Fruit fly (Drosophila melanogaster) whole organism, embryonic: Measurements from ENCODE around the gene elB.
A peak's percentile ranks its signal among the peaks of the same experiment; 100 is the strongest.

Experiments
- Adf1 ChIP-seq: fragments of 200-800 bp; sonication (Bioruptor generic); IDR thresholded peaks from 2 replicates; pipeline ENCODE4 v1.3.6; 2022; ENCODE audit warnings: missing biosample characterization, missing genetic modification characterization
- CG10147 ChIP-seq: fragments of 200-800 bp; sonication (Bioruptor generic); optimal IDR thresholded peaks from 2 replicates; lab custom pipeline; 2019; ENCODE audit warnings: missing biosample characterization, mild to moderate bottlenecking, missing genetic modification characterization, moderate library complexity
- CG1024 ChIP-seq: fragments of 200-800 bp; sonication (Bioruptor generic); IDR thresholded peaks from 2 replicates; pipeline ENCODE4 v1.3.6; 2022; ENCODE audit warnings: missing biosample characterization, missing genetic modification characterization
- CG11247 ChIP-seq: fragments of 200-800 bp; sonication (Bioruptor generic); IDR thresholded peaks from 2 replicates; pipeline ENCODE4 v1.3.6; 2022; ENCODE audit warnings: missing biosample characterization, missing genetic modification characterization
- CG11695 ChIP-seq: fragments of 200-800 bp; sonication (Bioruptor generic); IDR thresholded peaks from 3 replicates; pipeline ENCODE4 v1.3.6; 2022; ENCODE audit warnings: missing biosample characterization, missing genetic modification characterization
- CG12219 ChIP-seq: fragments of 200-800 bp; sonication (Bioruptor generic); optimal IDR thresholded peaks from 3 replicates; lab custom pipeline; 2018; ENCODE audit warnings: missing biosample characterization, mild to moderate bottlenecking, missing genetic modification characterization
- CG12299 ChIP-seq: fragments of 200-800 bp; sonication (Bioruptor generic); optimal IDR thresholded peaks from 2 replicates; lab custom pipeline; 2018; ENCODE audit warnings: missing biosample characterization, mild to moderate bottlenecking, missing genetic modification characterization
- CG13123 ChIP-seq: fragments of 200-800 bp; sonication (Bioruptor generic); optimal IDR thresholded peaks from 2 replicates; lab custom pipeline; 2016; ENCODE audit warnings: missing biosample characterization, missing genetic modification characterization
- CG13424 ChIP-seq: fragments of 200-800 bp; sonication (Bioruptor generic); optimal IDR thresholded peaks from 2 replicates; lab custom pipeline; 2019; ENCODE audit warnings: missing biosample characterization, mild to moderate bottlenecking, missing genetic modification characterization, moderate library complexity
- CG13775 ChIP-seq: fragments of 200-800 bp; sonication (Bioruptor generic); optimal IDR thresholded peaks from 3 replicates; lab custom pipeline; 2017; ENCODE audit warnings: missing biosample characterization, mild to moderate bottlenecking, missing genetic modification characterization
- CG13894 ChIP-seq: fragments of 200-800 bp; sonication (Bioruptor generic); optimal IDR thresholded peaks from 3 replicates; lab custom pipeline; 2018; ENCODE audit warnings: missing biosample characterization, mild to moderate bottlenecking, missing genetic modification characterization, moderate library complexity
- CG15601 ChIP-seq: fragments of 200-800 bp; sonication (Bioruptor generic); optimal IDR thresholded peaks from 3 replicates; lab custom pipeline; 2019; ENCODE audit warnings: missing biosample characterization, mild to moderate bottlenecking, missing genetic modification characterization, moderate library complexity
- CG17361 ChIP-seq: fragments of 200-800 bp; sonication (Bioruptor generic); IDR thresholded peaks from 3 replicates; pipeline ENCODE4 v1.3.6; 2022; ENCODE audit warnings: missing biosample characterization, missing genetic modification characterization
- CG17385 ChIP-seq: fragments of 200-800 bp; sonication (Bioruptor generic); optimal IDR thresholded peaks from 3 replicates; lab custom pipeline; 2018; ENCODE audit warnings: missing biosample characterization, mild to moderate bottlenecking, missing genetic modification characterization
- CG17829 ChIP-seq: fragments of 200-800 bp; optimal IDR thresholded peaks from 2 replicates; lab custom pipeline; 2019; ENCODE audit warnings: missing biosample characterization, mild to moderate bottlenecking, missing genetic modification characterization, moderate library complexity
- CG18262 ChIP-seq: fragments of 200-800 bp; optimal IDR thresholded peaks from 3 replicates; lab custom pipeline; 2019; ENCODE audit warnings: missing biosample characterization, mild to moderate bottlenecking, missing genetic modification characterization, moderate library complexity
- CG18619 ChIP-seq: fragments of 200-800 bp; sonication (Bioruptor generic); optimal IDR thresholded peaks from 3 replicates; lab custom pipeline; 2017; ENCODE audit warnings: missing biosample characterization, mild to moderate bottlenecking, missing genetic modification characterization
- CG33213 ChIP-seq: fragments of 200-800 bp; sonication (Bioruptor generic); optimal IDR thresholded peaks from 3 replicates; lab custom pipeline; 2016; ENCODE audit warnings: missing biosample characterization, missing genetic modification characterization
- CG33557 ChIP-seq: fragments of 200-800 bp; sonication (Bioruptor generic); optimal IDR thresholded peaks from 2 replicates; lab custom pipeline; 2019; ENCODE audit warnings: missing biosample characterization, mild to moderate bottlenecking, missing genetic modification characterization, moderate library complexity
- CG4360 ChIP-seq: fragments of 200-800 bp; sonication (Bioruptor generic); IDR thresholded peaks from 2 replicates; pipeline ENCODE4 v1.3.6; 2022; ENCODE audit warnings: missing biosample characterization, missing genetic modification characterization
- CG4730 ChIP-seq: fragments of 200-800 bp; sonication (Bioruptor generic); IDR thresholded peaks from 2 replicates; pipeline ENCODE4 v1.3.6; 2022; ENCODE audit warnings: missing biosample characterization, missing genetic modification characterization
- CG6791 ChIP-seq: fragments of 200-800 bp; sonication (Bioruptor generic); IDR thresholded peaks from 3 replicates; pipeline ENCODE4 v1.3.6; 2022; ENCODE audit warnings: missing biosample characterization, missing genetic modification characterization; ENCODE audit not compliant: partially characterized antibody
- CG7271 ChIP-seq: fragments of 200-800 bp; sonication (Bioruptor generic); optimal IDR thresholded peaks from 2 replicates; lab custom pipeline; 2018; ENCODE audit warnings: missing biosample characterization, mild to moderate bottlenecking, missing genetic modification characterization, moderate library complexity
- CG7839 ChIP-seq: fragments of 200-800 bp; sonication (Bioruptor generic); optimal IDR thresholded peaks from 3 replicates; lab custom pipeline; 2018; ENCODE audit warnings: missing biosample characterization, mild to moderate bottlenecking, missing genetic modification characterization, moderate library complexity
- CG9876 ChIP-seq: fragments of 200-800 bp; sonication (Bioruptor generic); optimal IDR thresholded peaks from 2 replicates; lab custom pipeline; 2016; ENCODE audit warnings: missing biosample characterization, missing genetic modification characterization
- D19B ChIP-seq: fragments of 200-800 bp; sonication (Bioruptor generic); optimal IDR thresholded peaks from 2 replicates; lab custom pipeline; 2017; ENCODE audit warnings: missing biosample characterization, mild to moderate bottlenecking, missing genetic modification characterization
- Dbx ChIP-seq: fragments of 200-800 bp; sonication (Bioruptor generic); IDR thresholded peaks from 3 replicates; pipeline ENCODE4 v1.3.6; 2022; ENCODE audit warnings: missing biosample characterization, missing genetic modification characterization
- Dp ChIP-seq: fragments of 200-800 bp; sonication (Bioruptor generic); optimal IDR thresholded peaks from 2 replicates; lab custom pipeline; 2018; ENCODE audit warnings: missing biosample characterization, mild to moderate bottlenecking, missing genetic modification characterization, moderate library complexity
- Hmr ChIP-seq: fragments of 200-800 bp; sonication (Bioruptor generic); optimal IDR thresholded peaks from 3 replicates; lab custom pipeline; 2017; ENCODE audit warnings: mild to moderate bottlenecking, missing biosample characterization, missing genetic modification reagents, missing genetic modification characterization
- Myb ChIP-seq: fragments of 200-800 bp; sonication (Bioruptor generic); optimal IDR thresholded peaks from 2 replicates; lab custom pipeline; 2016; ENCODE audit warnings: missing biosample characterization, missing genetic modification characterization
- NC2β ChIP-seq: fragments of 200-800 bp; sonication (Bioruptor generic); optimal IDR thresholded peaks from 2 replicates; lab custom pipeline; 2016; ENCODE audit warnings: missing biosample characterization, missing genetic modification characterization
- PHDP ChIP-seq: fragments of 200-800 bp; sonication (Bioruptor generic); optimal IDR thresholded peaks from 3 replicates; lab custom pipeline; 2018; ENCODE audit warnings: missing biosample characterization, mild to moderate bottlenecking, missing genetic modification characterization, moderate library complexity
- Ravus ChIP-seq: fragments of 200-800 bp; sonication (Bioruptor generic); IDR thresholded peaks from 2 replicates; pipeline ENCODE4 v1.3.6; 2022; ENCODE audit warnings: missing biosample characterization, missing genetic modification characterization
- Spps ChIP-seq: fragments of 200-800 bp; sonication (Bioruptor generic); optimal IDR thresholded peaks from 2 replicates; lab custom pipeline; 2018; ENCODE audit warnings: missing biosample characterization, mild to moderate bottlenecking, missing genetic modification characterization
- amos ChIP-seq: fragments of 200-800 bp; sonication (Bioruptor generic); IDR thresholded peaks from 2 replicates; pipeline ENCODE4 v1.3.6; 2022; ENCODE audit warnings: missing biosample characterization, missing genetic modification characterization; ENCODE audit not compliant: partially characterized antibody
- bigmax ChIP-seq: fragments of 200-800 bp; sonication (Bioruptor generic); optimal IDR thresholded peaks from 2 replicates; lab custom pipeline; 2018; ENCODE audit warnings: missing biosample characterization, mild to moderate bottlenecking, missing genetic modification characterization
- chinmo ChIP-seq: fragments of 200-800 bp; sonication (Bioruptor generic); IDR thresholded peaks from 4 replicates; pipeline ENCODE4 v1.3.6; 2022; ENCODE audit warnings: missing biosample characterization, missing genetic modification characterization; ENCODE audit not compliant: partially characterized antibody
- corto ChIP-seq: fragments of 200-800 bp; sonication (Bioruptor generic); optimal IDR thresholded peaks from 2 replicates; lab custom pipeline; 2016; ENCODE audit warnings: missing biosample characterization, mild to moderate bottlenecking, missing genetic modification characterization, moderate library complexity
- crp ChIP-seq, 2 experiments: fragments of 200-800 bp; sonication (Bioruptor generic); optimal IDR thresholded peaks; 2 replicates in 1 of 2; 3 replicates in 1 of 2; lab custom pipeline; 2017; ENCODE audit warnings: missing biosample characterization in 2 of 2, missing genetic modification characterization in 2 of 2, mild to moderate bottlenecking in 1 of 2, moderate library complexity in 1 of 2
- disco-r ChIP-seq: fragments of 200-800 bp; sonication (Bioruptor generic); optimal IDR thresholded peaks from 2 replicates; lab custom pipeline; 2016; ENCODE audit warnings: missing biosample characterization, missing genetic modification characterization
- dm ChIP-seq: fragments of 200-800 bp; sonication (Bioruptor generic); optimal IDR thresholded peaks from 3 replicates; lab custom pipeline; 2016; ENCODE audit warnings: missing biosample characterization, missing genetic modification characterization
- esg ChIP-seq: fragments of 200-800 bp; sonication (Bioruptor generic); conservative IDR thresholded peaks from 2 replicates; pipeline ENCODE4 v1.3.6; 2022; ENCODE audit warnings: missing biosample characterization, missing genetic modification characterization
- eyg ChIP-seq: fragments of 200-800 bp; sonication (Bioruptor generic); optimal IDR thresholded peaks from 3 replicates; lab custom pipeline; 2016; ENCODE audit warnings: missing biosample characterization, missing genetic modification characterization
- gce ChIP-seq: fragments of 200-800 bp; sonication (Bioruptor generic); IDR thresholded peaks from 3 replicates; pipeline ENCODE4 v1.3.6; 2022; ENCODE audit warnings: missing biosample characterization, missing genetic modification characterization
- gem ChIP-seq: fragments of 200-800 bp; sonication (Bioruptor generic); optimal IDR thresholded peaks from 2 replicates; lab custom pipeline; 2019; ENCODE audit warnings: missing biosample characterization, mild to moderate bottlenecking, missing genetic modification characterization, moderate library complexity
- maf-S ChIP-seq: fragments of 200-800 bp; sonication (Bioruptor generic); optimal IDR thresholded peaks from 2 replicates; lab custom pipeline; 2016; ENCODE audit warnings: missing biosample characterization, missing genetic modification characterization
- mam ChIP-seq: fragments of 200-800 bp; sonication (Bioruptor generic); optimal IDR thresholded peaks from 3 replicates; lab custom pipeline; 2016; ENCODE audit warnings: missing biosample characterization, missing genetic modification characterization
- ranshi ChIP-seq: fragments of 200-800 bp; sonication (Bioruptor generic); IDR thresholded peaks from 2 replicates; pipeline ENCODE4 v1.3.6; 2022; ENCODE audit warnings: missing biosample characterization, missing genetic modification characterization
- sens ChIP-seq: fragments of 200-800 bp; sonication (Bioruptor generic); peaks from one replicate; lab custom pipeline; 2016; ENCODE audit warnings: missing biosample characterization, missing genetic modification characterization
- vvl ChIP-seq: fragments of 200-800 bp; sonication (Bioruptor generic); IDR thresholded peaks from 2 replicates; pipeline ENCODE4 v1.3.6; 2022; ENCODE audit warnings: missing biosample characterization, missing genetic modification characterization
- wor ChIP-seq: fragments of 200-800 bp; sonication (Bioruptor generic); IDR thresholded peaks from 2 replicates; pipeline ENCODE4 v1.3.6; 2022; ENCODE audit warnings: missing biosample characterization, missing genetic modification characterization

The elB gene

dm6 chr2L:14361736-14362180 lies 47.6 kb downstream of the elB start, which contains the start of gene spel1 (continued):
- TF ChIP-seq CG33557 (GFP tag; lab: Kevin White, UChicago): peak; percentile 66
- TF ChIP-seq esg (GFP tag; lab: Robert Waterston, UW): peak; percentile 48; the same call in 1 of the 2 replicates
- peak; percentile 88 for TF ChIP-seq CG18262
- TF ChIP-seq vvl: peak; percentile 91
- TF ChIP-seq CG10147: peak; percentile 73
- TF ChIP-seq CG4360 (GFP tag; lab: Robert Waterston, UW): 0 out of 2 replicates have a peak, but pooled peaks have one; percentile 24
- peak; percentile 81 for TF ChIP-seq Spps (tag; lab: Kevin White, UChicago)
- peak; percentile 81 for TF ChIP-seq CG1024 (GFP tag; lab: Robert Waterston, UW)
- peak; percentile 91 for TF ChIP-seq PHDP
- TF ChIP-seq bigmax: no peak
- peak; percentile 57 for TF ChIP-seq CG33213 (GFP tag; lab: Kevin White, UChicago)
- peak in 1 of 2 experiments; percentile 18 for TF ChIP-seq crp (GFP tag; optimal IDR thresholded peaks at IDR 0.05; lab: Kevin White, UChicago)
- peak; percentile 5 for TF ChIP-seq CG7271 (tag; lab: Kevin White, UChicago)
- peak; percentile 86 for TF ChIP-seq CG13424 (tag; lab: Kevin White, UChicago)
- TF ChIP-seq ranshi (GFP tag; lab: Robert Waterston, UW): peak; percentile 89
- no peak for TF ChIP-seq CG9876 (GFP tag; lab: Kevin White, UChicago)
- peak; percentile 79 for TF ChIP-seq Dp (GFP tag; lab: Kevin White, UChicago)
- TF ChIP-seq wor (GFP tag; lab: Robert Waterston, UW): peak; percentile 49
- TF ChIP-seq mam: peak; percentile 24
- peak; percentile 60 for TF ChIP-seq CG13775 (GFP tag; lab: Kevin White, UChicago)
- peak; percentile 18 for TF ChIP-seq Ravus
- TF ChIP-seq amos: no peak
- no peak for TF ChIP-seq NC2β (GFP tag; lab: Kevin White, UChicago)
- peak; percentile 23 for TF ChIP-seq CG12219 (GFP tag; lab: Kevin White, UChicago)
- peak; percentile 90 for TF ChIP-seq CG17361 (GFP tag; lab: Robert Waterston, UW)
- TF ChIP-seq CG17829 (tag; lab: Kevin White, UChicago): peak; percentile 88
- peak; percentile 8 for TF ChIP-seq maf-S
- peak; percentile 58 for TF ChIP-seq CG15601 (tag; lab: Kevin White, UChicago)
- no peak for TF ChIP-seq corto (GFP tag; lab: Kevin White, UChicago)
- peak; percentile 62 for TF ChIP-seq CG4730
- TF ChIP-seq CG12299 (tag; lab: Kevin White, UChicago): peak; percentile 27
- peak; percentile 67 for TF ChIP-seq CG11247 (GFP tag; lab: Robert Waterston, UW)
- TF ChIP-seq CG17385: peak; percentile 68
- peak; percentile 41 for TF ChIP-seq CG13123 (GFP tag; lab: Kevin White, UChicago)
- peak; percentile 32 for TF ChIP-seq Adf1 (GFP tag; lab: Robert Waterston, UW)
- TF ChIP-seq chinmo: no peak
- no peak for TF ChIP-seq eyg (GFP tag; lab: Kevin White, UChicago)
- peak; percentile 88 for TF ChIP-seq CG7839 (tag; lab: Kevin White, UChicago)
- TF ChIP-seq CG11695 (GFP tag; lab: Robert Waterston, UW): peak; percentile 92
- peak; percentile 94 for TF ChIP-seq gem (tag; lab: Kevin White, UChicago)
- no peak for TF ChIP-seq disco-r (GFP tag; lab: Kevin White, UChicago)
- no peak for TF ChIP-seq Myb
- TF ChIP-seq D19B (GFP tag; lab: Kevin White, UChicago): peak; percentile 38
- TF ChIP-seq gce (GFP tag; lab: Robert Waterston, UW): peak; percentile 56; the same call in 2 of the 3 replicates
- TF ChIP-seq dm (GFP tag; lab: Kevin White, UChicago): no peak
- peak; percentile 81 for TF ChIP-seq Hmr (GFP tag; lab: Kevin White, UChicago)
- TF ChIP-seq sens (GFP tag; lab: Kevin White, UChicago): peak; percentile 93
- TF ChIP-seq CG13894 (tag; lab: Kevin White, UChicago): peak; percentile 67
- no peak for TF ChIP-seq CG6791
- peak; percentile 80 for TF ChIP-seq Dbx (GFP tag; lab: Robert Waterston, UW)
- TF ChIP-seq CG18619 (GFP tag; lab: Kevin White, UChicago): peak; percentile 64
